Worm (Caenorhabditis elegans): ENCODE measurements around the gene ilys-2.

ilys-2 gene

DNA sequence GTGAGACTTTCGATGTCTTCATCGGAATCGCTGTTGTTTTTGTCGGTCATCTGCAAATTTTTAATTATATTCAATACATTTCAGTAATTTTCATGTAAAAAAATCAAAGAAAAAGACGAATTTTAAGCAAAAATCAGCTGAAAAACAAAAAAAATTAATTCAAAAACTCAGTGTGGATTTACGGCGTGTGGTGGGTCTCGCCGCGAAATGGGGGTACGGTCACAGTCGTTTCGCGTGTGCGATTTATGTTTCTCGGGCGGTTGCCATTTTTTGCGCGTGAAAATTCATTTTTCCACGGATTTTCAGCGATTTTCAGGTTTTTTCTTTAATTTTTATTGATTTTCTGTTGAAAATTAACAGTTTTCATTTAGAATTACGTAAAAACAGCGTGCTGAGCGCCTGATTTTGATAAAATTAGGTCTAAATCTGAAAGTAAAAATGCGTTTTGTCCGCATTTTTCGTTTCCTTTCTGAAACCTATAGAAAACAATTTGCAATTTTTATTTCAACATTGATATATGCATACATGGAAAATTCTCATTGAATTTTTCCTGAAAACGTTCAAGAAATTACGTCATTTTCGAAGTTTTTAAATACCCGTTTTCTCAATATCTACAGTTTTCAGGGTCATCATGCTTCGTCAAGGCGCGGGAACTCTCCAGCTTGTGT, 27.8 kb downstream of the ilys-2 start, which contains the start of the genes ccdc-12 and Y69A2AR.18 (continued):
- no peak for TF ChIP-seq ekl-4 (GFP tag; IDR thresholded peaks at IDR 0.05)
- TF ChIP-seq F57C9.4 (tag; optimal IDR thresholded peaks at IDR 0.05) = no peak
- no peak for TF ChIP-seq Y53G8AR.9 (GFP tag; conservative IDR thresholded peaks at IDR 0.05)
- TF ChIP-seq lin-54 (GFP tag; optimal IDR thresholded peaks at IDR 0.05) = peak; percentile 33
- TF ChIP-seq ccch-3 (GFP tag; optimal IDR thresholded peaks at IDR 0.05) = no peak

DNA sequence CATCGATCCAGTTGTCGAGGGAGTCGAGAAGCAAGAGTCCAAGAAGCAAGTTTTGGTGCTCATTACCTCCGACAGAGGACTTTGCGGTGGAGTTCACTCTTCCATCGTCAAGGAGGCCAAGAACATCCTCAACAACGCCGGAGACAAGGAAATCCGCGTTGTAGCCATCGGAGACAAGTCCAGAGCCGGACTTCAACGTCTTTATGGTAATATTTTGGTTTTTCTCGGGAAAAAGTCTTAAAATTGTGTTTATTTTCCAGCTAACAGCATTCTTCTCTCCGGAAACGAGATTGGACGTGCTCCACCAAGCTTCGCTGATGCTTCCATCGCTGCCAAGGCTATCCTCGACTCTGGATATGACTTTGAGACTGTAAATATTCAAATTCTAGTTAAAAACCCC, 28.6 kb downstream of the ilys-2 start:
- TF ChIP-seq F10E7.11 (tag; optimal IDR thresholded peaks at IDR 0.05) = no peak
- TF ChIP-seq ceh-100 (GFP tag; IDR thresholded peaks at IDR 0.05) = no peak
- TF ChIP-seq nhr-80 (tag; optimal IDR thresholded peaks at IDR 0.05) = no peak
- TF ChIP-seq mcd-1 (GFP tag; IDR thresholded peaks at IDR 0.05) = no peak
- TF ChIP-seq hsf-1 (GFP tag; IDR thresholded peaks at IDR 0.05) = no peak
- TF ChIP-seq sptf-2 (GFP tag; optimal IDR thresholded peaks at IDR 0.05) = no peak
- no peak for TF ChIP-seq xnd-1 (tag; optimal IDR thresholded peaks at IDR 0.05)
- TF ChIP-seq Y53F4B.3 (GFP tag; IDR thresholded peaks at IDR 0.05) = no peak
- TF ChIP-seq B0336.3 (GFP tag; IDR thresholded peaks at IDR 0.05) = no peak
- TF ChIP-seq D2030.7 (GFP tag; IDR thresholded peaks at IDR 0.05) = no peak
- no peak for TF ChIP-seq ceh-27 (GFP tag; optimal IDR thresholded peaks at IDR 0.05)
- TF ChIP-seq F49E8.2 (tag; optimal IDR thresholded peaks at IDR 0.05; ENCODE audit: insufficient read depth) = no peak
- no peak for TF ChIP-seq C17E4.6 (GFP tag; IDR thresholded peaks at IDR 0.05)
- TF ChIP-seq Y79H2A.3 (GFP tag; conservative IDR thresholded peaks at IDR 0.05) = no peak
- no peak for TF ChIP-seq madf-3 (GFP tag; IDR thresholded peaks at IDR 0.05)
- TF ChIP-seq ceh-91 (GFP tag; IDR thresholded peaks at IDR 0.05) = no peak
- no peak for TF ChIP-seq madf-6 (GFP tag; IDR thresholded peaks at IDR 0.05)
- no peak for TF ChIP-seq ceh-58 (GFP tag; IDR thresholded peaks at IDR 0.05)
- TF ChIP-seq unc-62 (GFP tag; optimal IDR thresholded peaks at IDR 0.05) = no peak

DNA sequence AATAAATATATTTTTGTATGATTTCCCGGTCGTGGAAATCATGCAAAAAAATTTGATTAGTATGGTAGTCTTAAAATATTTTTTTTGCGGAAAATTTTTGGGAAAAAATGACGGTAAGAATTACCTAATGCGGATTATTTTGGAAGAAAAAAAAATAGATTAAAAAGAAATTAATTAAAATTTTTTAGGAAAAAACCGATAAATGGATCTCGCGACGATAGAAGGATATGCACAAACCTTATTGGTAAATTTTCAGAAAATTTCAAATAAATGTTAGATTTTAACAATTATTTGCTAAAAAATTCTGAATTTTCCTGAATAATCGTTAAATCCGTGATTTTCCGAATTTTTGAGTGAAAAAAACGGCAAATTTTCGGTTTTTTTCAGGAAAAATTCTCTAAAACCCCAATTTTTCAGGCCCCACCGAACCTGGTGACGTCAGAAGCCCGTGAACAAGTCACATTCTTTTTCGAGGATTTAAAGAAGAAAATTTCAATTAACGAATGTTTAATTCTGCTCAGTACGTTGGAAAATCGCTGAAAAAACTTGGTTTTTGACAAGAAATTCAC, 30.2 kb downstream of the ilys-2 start, which contains the start of gene Y69A2AR.16:
Y69A2AR.16 (plus strand) TSS at position 189 of the 569 bp plus-strand sequence.
- no peak for TF ChIP-seq akir-1 (GFP tag; optimal IDR thresholded peaks at IDR 0.05)
- no peak for TF ChIP-seq tlf-1 (GFP tag; optimal IDR thresholded peaks at IDR 0.05)
- no peak for TF ChIP-seq F55B11.4 (tag; optimal IDR thresholded peaks at IDR 0.05; ENCODE audit: borderline replicate concordance, insufficient read depth)
- peak; percentile 18 for TF ChIP-seq lin-40 (tag; optimal IDR thresholded peaks at IDR 0.05)
- TF ChIP-seq athp-1 (tag; optimal IDR thresholded peaks at IDR 0.05) = peak; percentile 12
- no peak for TF ChIP-seq Y56A3A.18 (GFP tag; IDR thresholded peaks at IDR 0.05)
- peak; percentile 12 for TF ChIP-seq tbp1 (GFP tag; optimal IDR thresholded peaks at IDR 0.05)
- no peak for TF ChIP-seq lsl-1 (GFP tag; optimal IDR thresholded peaks at IDR 0.05)
- no peak for TF ChIP-seq ztf-26 (tag; optimal IDR thresholded peaks at IDR 0.05)
- TF ChIP-seq D2030.7 (GFP tag; IDR thresholded peaks at IDR 0.05) = no peak
- TF ChIP-seq hlh-26 (GFP tag; conservative IDR thresholded peaks at IDR 0.05) = no peak
- TF ChIP-seq dpff-1 (tag; optimal IDR thresholded peaks at IDR 0.05) = peak; percentile 76
- TF ChIP-seq let-526 (GFP tag; IDR thresholded peaks at IDR 0.05) = no peak
- no peak for TF ChIP-seq lin-54 (GFP tag; optimal IDR thresholded peaks at IDR 0.05)
- no peak for TF ChIP-seq hlh-12 (tag; optimal IDR thresholded peaks at IDR 0.05)
- no peak for TF ChIP-seq dpl-1 (GFP tag; optimal IDR thresholded peaks at IDR 0.05)
- TF ChIP-seq pbrm-1 (GFP tag; IDR thresholded peaks at IDR 0.05) = peak; percentile 12; the same call in 1 of the 2 replicates
- no peak for TF ChIP-seq ztf-3 (GFP tag; optimal IDR thresholded peaks at IDR 0.05)
- TF ChIP-seq dox-1 (GFP tag; IDR thresholded peaks at IDR 0.05) = no peak
- no peak for TF ChIP-seq bed-2 (GFP tag; IDR thresholded peaks at IDR 0.05)
- TF ChIP-seq B0261.1 (tag; optimal IDR thresholded peaks at IDR 0.05) = no peak
- no peak for TF ChIP-seq xnd-1 (tag; optimal IDR thresholded peaks at IDR 0.05)
- TF ChIP-seq snpc-1.1 (tag; optimal IDR thresholded peaks at IDR 0.05; ENCODE audit: insufficient read depth) = no peak
- TF ChIP-seq atf-7 (tag; optimal IDR thresholded peaks at IDR 0.05) = peak; percentile 33
- no peak for TF ChIP-seq ztf-25 (GFP tag; IDR thresholded peaks at IDR 0.05)
- TF ChIP-seq sptf-2 (GFP tag; optimal IDR thresholded peaks at IDR 0.05) = no peak
